Worm (Caenorhabditis elegans) whole organism, early embryonic: ENCODE results near the gene B0252.3.

ENCODE experiments used
- ama-1 ChIP-seq: fragments of 150-350 bp; optimal IDR thresholded peaks from 2 replicates; lab custom pipeline; 2014
- flt-1 ChIP-seq: fragments of 200-800 bp; sonication (Bioruptor generic); IDR thresholded peaks from 2 replicates; pipeline ENCODE4 v1.3.6; 2022; ENCODE audit warnings: missing genetic modification characterization, missing compliant biosample characterization

DNA sequence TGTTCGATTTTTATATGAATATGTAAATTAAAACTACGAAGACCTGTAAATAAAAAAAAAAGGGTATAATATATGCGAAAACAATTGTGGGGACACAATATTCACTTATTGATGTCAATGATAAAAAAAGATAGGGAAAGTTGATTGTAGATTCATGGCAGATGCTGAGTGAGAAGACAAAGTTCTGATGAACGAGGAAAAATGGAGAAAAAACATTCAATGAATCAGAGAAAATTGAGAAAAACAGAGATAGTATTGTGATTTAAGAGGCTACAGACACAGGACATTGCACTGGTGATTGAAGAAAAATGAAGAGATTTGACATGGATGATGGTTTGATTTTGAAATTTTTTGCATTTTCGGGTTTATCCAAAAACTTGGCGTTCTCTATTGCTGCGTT, 1.1 kb upstream of the B0252.3 start:
- TF ChIP-seq ama-1 (lab: Kevin White, UChicago) (no peak), flt-1 (no peak)
